Worm (Caenorhabditis elegans) whole organism, L2 larva: ENCODE results near the gene R03E9.2.

Experiments used
- C34F6.9 ChIP-seq: fragments of 150-350 bp; optimal IDR thresholded peaks from 2 replicates; lab custom pipeline; 2014; ENCODE audit warnings: missing biosample characterization, missing genetic modification characterization
- F13H6.1 ChIP-seq: sonication (generic microtip); optimal IDR thresholded peaks from 2 replicates; lab custom pipeline; 2016; ENCODE audit warnings: missing genetic modification characterization, missing compliant biosample characterization
- R02D3.7 ChIP-seq: fragments of 150-350 bp; optimal IDR thresholded peaks from 2 replicates; lab custom pipeline; 2014; ENCODE audit warnings: missing biosample characterization, missing genetic modification characterization
- Y55F3AM.14 ChIP-seq: fragments of 200-800 bp; sonication (Bioruptor generic); optimal IDR thresholded peaks from 2 replicates; lab custom pipeline; 2018; ENCODE audit warnings: mild to moderate bottlenecking, missing genetic modification characterization, missing compliant biosample characterization
- ZK546.5 ChIP-seq: sonication (generic microtip); optimal IDR thresholded peaks from 2 replicates; lab custom pipeline; 2017; ENCODE audit warnings: missing biosample characterization, missing genetic modification characterization
- alr-1 ChIP-seq: fragments of 150-350 bp; optimal IDR thresholded peaks from 2 replicates; lab custom pipeline; 2014; ENCODE audit warnings: missing biosample characterization, missing genetic modification characterization
- ama-1 ChIP-seq: fragments of 150-350 bp; optimal IDR thresholded peaks from 2 replicates; lab custom pipeline; 2018; ENCODE audit warnings: inconsistent platforms
- blmp-1 ChIP-seq: sonication (generic microtip); optimal IDR thresholded peaks from 2 replicates; lab custom pipeline; 2017; ENCODE audit warnings: missing genetic modification characterization, mild to moderate bottlenecking, missing compliant biosample characterization, antibody characterized with exemption, moderate library complexity; ENCODE audit not compliant: insufficient read depth
- ceh-16 ChIP-seq: fragments of 150-350 bp; optimal IDR thresholded peaks from 2 replicates; lab custom pipeline; 2014; ENCODE audit warnings: missing biosample characterization, missing genetic modification characterization
- ceh-82 ChIP-seq: fragments of 150-350 bp; optimal IDR thresholded peaks from 2 replicates; lab custom pipeline; 2014; ENCODE audit warnings: missing biosample characterization, missing genetic modification characterization
- crh-2 ChIP-seq: sonication (generic microtip); optimal IDR thresholded peaks from 2 replicates; lab custom pipeline; 2017; ENCODE audit warnings: missing biosample characterization, missing genetic modification characterization
- dmd-4 ChIP-seq: sonication (generic microtip); optimal IDR thresholded peaks from 2 replicates; lab custom pipeline; 2017; ENCODE audit warnings: missing biosample characterization, missing genetic modification characterization
- egl-27 ChIP-seq: sonication (generic microtip); optimal IDR thresholded peaks from 3 replicates; lab custom pipeline; 2017; ENCODE audit warnings: missing biosample characterization, missing genetic modification reagents, missing genetic modification characterization
- elt-1 ChIP-seq: fragments of 150-350 bp; optimal IDR thresholded peaks from 2 replicates; lab custom pipeline; 2014; ENCODE audit warnings: missing biosample characterization, missing genetic modification characterization
- elt-3 ChIP-seq: sonication (generic microtip); optimal IDR thresholded peaks from 2 replicates; lab custom pipeline; 2017; ENCODE audit warnings: missing biosample characterization, missing genetic modification characterization
- fos-1 ChIP-seq: fragments of 150-350 bp; optimal IDR thresholded peaks from 2 replicates; lab custom pipeline; 2014; ENCODE audit warnings: missing biosample characterization, missing genetic modification characterization
- gmeb-1 ChIP-seq: fragments of 150-350 bp; optimal IDR thresholded peaks from 2 replicates; lab custom pipeline; 2014; ENCODE audit warnings: missing biosample characterization, missing genetic modification characterization
- lin-11 ChIP-seq: fragments of 150-350 bp; sonication (generic microtip); optimal IDR thresholded peaks from 2 replicates; lab custom pipeline; 2014; ENCODE audit warnings: missing biosample characterization, missing genetic modification characterization, inconsistent platforms, mixed read lengths
- lin-13 ChIP-seq: fragments of 150-350 bp; optimal IDR thresholded peaks from 2 replicates; lab custom pipeline; 2014; ENCODE audit warnings: missing biosample characterization, missing genetic modification reagents, missing genetic modification characterization
- lin-39 ChIP-seq: fragments of 150-350 bp; optimal IDR thresholded peaks from 2 replicates; lab custom pipeline; 2014; ENCODE audit warnings: missing biosample characterization, missing genetic modification reagents, missing genetic modification characterization
- lsy-2 ChIP-seq, 2 experiments: fragments of 150-350 bp in 1 of 2; sonication (generic microtip) in 1 of 2; optimal IDR thresholded peaks; 2 replicates each; lab custom pipeline; 2014 to 2017; ENCODE audit warnings: missing biosample characterization in 2 of 2, missing genetic modification characterization in 2 of 2
- mab-5 ChIP-seq: fragments of 150-350 bp; optimal IDR thresholded peaks from 2 replicates; lab custom pipeline; 2014; ENCODE audit warnings: missing biosample characterization, missing genetic modification characterization
- mbf-1 ChIP-seq: sonication (generic microtip); optimal IDR thresholded peaks from 2 replicates; lab custom pipeline; 2017; ENCODE audit warnings: missing biosample characterization, missing genetic modification characterization
- mdl-1 ChIP-seq, 2 experiments: fragments of 150-350 bp in 1 of 2; sonication (generic microtip) in 1 of 2; optimal IDR thresholded peaks; 2 replicates each; lab custom pipeline; 2017; ENCODE audit warnings: missing biosample characterization in 2 of 2, missing genetic modification characterization in 2 of 2
- nhr-12 ChIP-seq: fragments of 150-350 bp; optimal IDR thresholded peaks from 2 replicates; lab custom pipeline; 2014; ENCODE audit warnings: missing biosample characterization, missing genetic modification characterization
- nhr-129 ChIP-seq: fragments of 150-350 bp; optimal IDR thresholded peaks from 2 replicates; lab custom pipeline; 2014; ENCODE audit warnings: missing biosample characterization, missing genetic modification characterization
- nhr-21 ChIP-seq: fragments of 150-350 bp; optimal IDR thresholded peaks from 2 replicates; lab custom pipeline; 2014; ENCODE audit warnings: missing biosample characterization, missing genetic modification characterization
- nhr-23 ChIP-seq: fragments of 150-350 bp; optimal IDR thresholded peaks from 2 replicates; lab custom pipeline; 2014; ENCODE audit warnings: missing biosample characterization, missing genetic modification reagents, missing genetic modification characterization
- nhr-237 ChIP-seq: fragments of 150-350 bp; optimal IDR thresholded peaks from 2 replicates; lab custom pipeline; 2014; ENCODE audit warnings: missing biosample characterization, missing genetic modification characterization
- nhr-25 ChIP-seq: fragments of 150-350 bp; sonication (generic microtip); optimal IDR thresholded peaks from 3 replicates; lab custom pipeline; 2014; ENCODE audit warnings: missing biosample characterization, missing genetic modification characterization
- nhr-6 ChIP-seq: fragments of 150-350 bp; optimal IDR thresholded peaks from 2 replicates; lab custom pipeline; 2014; ENCODE audit warnings: missing biosample characterization, missing genetic modification characterization
- sem-4 ChIP-seq: fragments of 150-350 bp; optimal IDR thresholded peaks from 2 replicates; lab custom pipeline; 2014; ENCODE audit warnings: missing biosample characterization, missing genetic modification reagents, missing genetic modification characterization
- skn-1 ChIP-seq: sonication (generic microtip); optimal IDR thresholded peaks from 2 replicates; lab custom pipeline; 2017; ENCODE audit warnings: missing biosample characterization, missing genetic modification characterization
- sma-3 ChIP-seq: sonication (generic microtip); optimal IDR thresholded peaks from 2 replicates; lab custom pipeline; 2016; ENCODE audit warnings: missing genetic modification reagents, missing genetic modification characterization, missing compliant biosample characterization
- sma-9 ChIP-seq, 2 experiments: fragments of 150-350 bp in 1 of 2; sonication (generic microtip) in 1 of 2; optimal IDR thresholded peaks; 2 replicates each; lab custom pipeline; 2014 to 2016; ENCODE audit warnings: missing genetic modification characterization in 2 of 2, mild to moderate bottlenecking in 1 of 2, missing biosample characterization in 1 of 2, missing compliant biosample characterization in 1 of 2, missing genetic modification reagents in 1 of 2, moderate library complexity in 1 of 2
- snpc-4 ChIP-seq: fragments of 150-350 bp; optimal IDR thresholded peaks from 2 replicates; lab custom pipeline; 2014; ENCODE audit warnings: missing biosample characterization, missing genetic modification characterization
- unc-55 ChIP-seq: fragments of 150-350 bp; sonication (generic microtip); optimal IDR thresholded peaks from 3 replicates; lab custom pipeline; 2014; ENCODE audit warnings: missing biosample characterization, missing genetic modification reagents, missing genetic modification characterization
- unc-62 ChIP-seq: fragments of 150-350 bp; optimal IDR thresholded peaks from 2 replicates; lab custom pipeline; 2014; ENCODE audit warnings: missing biosample characterization, missing genetic modification reagents, missing genetic modification characterization
- zag-1 ChIP-seq: fragments of 150-350 bp; optimal IDR thresholded peaks from 2 replicates; lab custom pipeline; 2014; ENCODE audit warnings: missing biosample characterization, missing genetic modification characterization
- ztf-1 ChIP-seq: fragments of 200-800 bp; sonication (Bioruptor generic); conservative IDR thresholded peaks from 2 replicates; pipeline ENCODE4 v1.3.6; 2022; ENCODE audit warnings: missing genetic modification characterization, missing compliant biosample characterization
- ztf-11 ChIP-seq: sonication (generic microtip); optimal IDR thresholded peaks from 2 replicates; lab custom pipeline; 2017; ENCODE audit warnings: missing biosample characterization, missing genetic modification characterization
- ztf-4 ChIP-seq: fragments of 150-350 bp; optimal IDR thresholded peaks from 2 replicates; lab custom pipeline; 2014; ENCODE audit warnings: missing biosample characterization, missing genetic modification characterization

Gene R03E9.2

ce11 chrX:6742891-6743290 is 9.8 kb upstream of the R03E9.2 start:
- peak; percentile 57 for TF ChIP-seq C34F6.9 (tag; lab: Kevin White, UChicago)
- no peak for TF ChIP-seq zag-1
- peak; percentile 74 for TF ChIP-seq F13H6.1 (tag; lab: Kevin White, UChicago)
- peak; percentile 86 for TF ChIP-seq sem-4 (tag; lab: Kevin White, UChicago)
- TF ChIP-seq fos-1 (tag; lab: Kevin White, UChicago) = peak; percentile 77
- no peak for TF ChIP-seq elt-3 (tag; lab: Kevin White, UChicago)
- peak; percentile 95 for TF ChIP-seq sma-9 (GFP tag; optimal IDR thresholded peaks at IDR 0.05; lab: Kevin White, UChicago)
- TF ChIP-seq sma-9 (tag; optimal IDR thresholded peaks at IDR 0.05; lab: Kevin White, UChicago) = no peak
- TF ChIP-seq Y55F3AM.14 (GFP tag; lab: Kevin White, UChicago) = no peak
- TF ChIP-seq nhr-21 (tag; lab: Kevin White, UChicago) = peak; percentile 61
- TF ChIP-seq gmeb-1 (tag; lab: Kevin White, UChicago) = peak; percentile 38
- no peak for TF ChIP-seq ztf-11
- TF ChIP-seq skn-1 (tag; lab: Kevin White, UChicago) = no peak
- TF ChIP-seq nhr-12 (tag; lab: Kevin White, UChicago) = no peak
- no peak for TF ChIP-seq nhr-23 (tag; lab: Kevin White, UChicago)
- no peak for TF ChIP-seq unc-55 (GFP tag; lab: Kevin White, UChicago)
- no peak for TF ChIP-seq snpc-4
- peak; percentile 80 for TF ChIP-seq crh-2 (tag; lab: Kevin White, UChicago)
- peak; percentile 82 for TF ChIP-seq nhr-6 (tag; lab: Kevin White, UChicago)
- no peak for TF ChIP-seq alr-1
- TF ChIP-seq mdl-1 (tag; optimal IDR thresholded peaks at IDR 0.05; lab: Kevin White, UChicago) = peak; percentile 99 to 100
- peak; percentile 34 for TF ChIP-seq sma-3
- TF ChIP-seq ztf-4 (tag; lab: Kevin White, UChicago) = peak; percentile 73
- TF ChIP-seq lsy-2 (tag; optimal IDR thresholded peaks at IDR 0.05; lab: Kevin White, UChicago) = peak in 1 of 2 experiments; percentile 72
- TF ChIP-seq egl-27 (tag; lab: Kevin White, UChicago) = peak; percentile 71
- no peak for TF ChIP-seq ceh-16 (tag; lab: Kevin White, UChicago)
- peak; percentile 91 for TF ChIP-seq ama-1 (lab: Kevin White, UChicago)
- no peak for TF ChIP-seq R02D3.7 (tag; lab: Kevin White, UChicago)
- TF ChIP-seq lin-13 (GFP tag; lab: Kevin White, UChicago) = peak; percentile 41
- peak; percentile 70 for TF ChIP-seq nhr-25 (tag; lab: Kevin White, UChicago)
- peak; percentile 99 for TF ChIP-seq nhr-129 (tag; lab: Kevin White, UChicago)

DNA sequence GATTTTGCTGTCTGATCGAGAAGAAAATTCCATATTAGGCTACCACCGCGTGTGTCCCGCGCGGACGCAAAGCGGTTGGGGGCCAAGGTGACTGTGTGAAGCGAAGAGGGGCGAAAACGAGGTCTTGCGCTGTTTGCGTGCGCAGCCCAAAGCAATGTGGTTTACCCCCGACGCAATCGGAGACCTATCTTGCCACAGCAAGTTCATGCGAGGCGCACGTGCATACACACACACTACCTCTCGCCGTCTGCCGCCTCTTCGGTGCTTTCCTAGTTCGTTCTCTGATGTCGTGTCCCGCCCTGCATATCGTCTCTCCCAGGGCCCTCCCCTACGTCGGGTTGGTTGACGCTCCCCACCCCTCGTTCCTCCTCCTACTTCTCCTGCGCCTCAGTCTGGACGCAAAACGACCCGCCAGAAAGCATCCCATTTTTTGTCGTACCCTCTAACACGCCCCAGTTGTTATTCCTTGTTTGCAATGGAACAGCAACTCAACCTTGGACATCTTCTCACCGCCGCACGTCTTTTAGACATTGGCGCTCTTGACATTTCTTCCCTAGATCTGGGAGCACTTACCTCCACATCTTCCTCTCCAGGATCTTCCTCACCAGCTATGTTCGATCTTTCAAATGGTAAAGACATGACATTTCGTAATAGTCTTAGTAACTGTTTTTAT is 9.0 kb upstream of the R03E9.2 start, which contains the start of gene mdl-1:
Gene mdl-1, plus strand, starts transcription at position 341 of the 673 bp plus-strand sequence.
- TF ChIP-seq C34F6.9 (tag; lab: Kevin White, UChicago) (peak; percentile 84), ama-1 (lab: Kevin White, UChicago) (peak; percentile 92), R02D3.7 (tag; lab: Kevin White, UChicago) (no peak), lsy-2 (tag; optimal IDR thresholded peaks at IDR 0.05; lab: Kevin White, UChicago) (peak; percentile 30 to 75), gmeb-1 (tag; lab: Kevin White, UChicago) (peak; percentile 64), nhr-6 (tag; lab: Kevin White, UChicago) (peak; percentile 65), nhr-237 (tag; lab: Kevin White, UChicago) (no peak), sem-4 (tag; lab: Kevin White, UChicago) (peak; percentile 70), dmd-4 (tag; lab: Kevin White, UChicago) (no peak), nhr-129 (tag; lab: Kevin White, UChicago) (peak; percentile 93), unc-62 (GFP tag; lab: Kevin White, UChicago) (peak; percentile 10), ztf-1 (GFP tag; lab: Robert Waterston, UW) (no peak), lin-11 (tag; lab: Kevin White, UChicago) (peak; percentile 82), alr-1 (no peak), skn-1 (tag; lab: Kevin White, UChicago) (no peak), blmp-1 (tag; lab: Kevin White, UChicago) (peak; percentile 87), ztf-11 (no peak), ZK546.5 (peak; percentile 18), mab-5 (tag; lab: Kevin White, UChicago) (peak; percentile 70), mdl-1 (tag; optimal IDR thresholded peaks at IDR 0.05; lab: Kevin White, UChicago) (peak; percentile 100), lin-13 (GFP tag; lab: Kevin White, UChicago) (peak; percentile 84), lin-39 (tag; lab: Kevin White, UChicago) (peak; percentile 37), ceh-82 (tag; lab: Kevin White, UChicago) (peak; percentile 52), elt-1 (tag; lab: Kevin White, UChicago) (peak; percentile 8), ceh-16 (tag; lab: Kevin White, UChicago) (peak; percentile 93), mbf-1 (no peak), sma-9 (GFP tag; optimal IDR thresholded peaks at IDR 0.05; lab: Kevin White, UChicago) (peak; percentile 100), sma-9 (tag; optimal IDR thresholded peaks at IDR 0.05; lab: Kevin White, UChicago) (peak; percentile 97), Y55F3AM.14 (GFP tag; lab: Kevin White, UChicago) (peak; percentile 83), nhr-23 (tag; lab: Kevin White, UChicago) (no peak), sma-3 (peak; percentile 3), nhr-21 (tag; lab: Kevin White, UChicago) (peak; percentile 91), zag-1 (peak; percentile 93), snpc-4 (peak; percentile 73), ztf-4 (tag; lab: Kevin White, UChicago) (peak; percentile 87), unc-55 (GFP tag; lab: Kevin White, UChicago) (peak; percentile 65), nhr-25 (tag; lab: Kevin White, UChicago) (peak; percentile 93), fos-1 (tag; lab: Kevin White, UChicago) (peak; percentile 82), egl-27 (tag; lab: Kevin White, UChicago) (peak; percentile 84), crh-2 (tag; lab: Kevin White, UChicago) (peak; percentile 94), F13H6.1 (tag; lab: Kevin White, UChicago) (peak; percentile 97)
